Worm (Caenorhabditis elegans) whole organism, young adult: ENCODE results near the gene ZK177.11.

Experiments used
- B0261.1 ChIP-seq: sonication (generic microtip); optimal IDR thresholded peaks from 2 replicates; lab custom pipeline; 2016; ENCODE audit warnings: mild to moderate bottlenecking, missing genetic modification characterization, moderate library complexity, missing compliant biosample characterization
- C06A6.2 ChIP-seq: fragments of 200-800 bp; sonication (Bioruptor generic); conservative IDR thresholded peaks from 2 replicates; pipeline ENCODE4 v1.3.6; 2022; ENCODE audit warnings: missing genetic modification characterization, missing compliant biosample characterization
- C17E4.6 ChIP-seq: fragments of 200-800 bp; sonication (Bioruptor generic); IDR thresholded peaks from 2 replicates; pipeline ENCODE4 v1.3.6; 2022; ENCODE audit warnings: missing genetic modification reagents, missing genetic modification characterization, missing compliant biosample characterization
- F10E7.11 ChIP-seq: sonication (generic microtip); optimal IDR thresholded peaks from 2 replicates; lab custom pipeline; 2017; ENCODE audit warnings: mild to moderate bottlenecking, missing genetic modification characterization, moderate library complexity, missing compliant biosample characterization
- F37B4.10 ChIP-seq: fragments of 200-800 bp; sonication (Bioruptor generic); IDR thresholded peaks from 2 replicates; pipeline ENCODE4 v1.3.6; 2022; ENCODE audit warnings: missing genetic modification characterization, missing compliant biosample characterization
- F55B11.4 ChIP-seq: sonication (generic microtip); optimal IDR thresholded peaks from 2 replicates; lab custom pipeline; 2016; ENCODE audit warnings: missing compliant biosample characterization, missing genetic modification characterization, borderline replicate concordance; ENCODE audit not compliant: insufficient read depth
- T07F8.4 ChIP-seq: sonication (generic microtip); optimal IDR thresholded peaks from 2 replicates; lab custom pipeline; 2016; ENCODE audit warnings: mild to moderate bottlenecking, missing genetic modification characterization, moderate library complexity, missing compliant biosample characterization
- ZK185.1 ChIP-seq: sonication (generic microtip); optimal IDR thresholded peaks from 2 replicates; lab custom pipeline; 2016; ENCODE audit warnings: mild to moderate bottlenecking, missing genetic modification characterization, missing compliant biosample characterization; ENCODE audit not compliant: poor library complexity, severe bottlenecking
- akir-1 ChIP-seq: fragments of 200-800 bp; sonication (Bioruptor generic); optimal IDR thresholded peaks from 2 replicates; lab custom pipeline; 2018; ENCODE audit warnings: mild to moderate bottlenecking, missing genetic modification characterization, moderate library complexity, missing compliant biosample characterization
- aptf-2 ChIP-seq: fragments of 200-800 bp; sonication (Bioruptor generic); conservative IDR thresholded peaks from 2 replicates; pipeline ENCODE4 v1.3.6; 2022; ENCODE audit warnings: missing genetic modification reagents, missing genetic modification characterization, missing compliant biosample characterization
- aptf-3 ChIP-seq: fragments of 200-800 bp; sonication (Bioruptor generic); IDR thresholded peaks from 2 replicates; pipeline ENCODE4 v1.3.6; 2022; ENCODE audit warnings: missing genetic modification characterization, missing compliant biosample characterization
- attf-6 ChIP-seq: fragments of 200-800 bp; sonication (Bioruptor generic); IDR thresholded peaks from 2 replicates; pipeline ENCODE4 v1.3.6; 2022; ENCODE audit warnings: missing genetic modification reagents, missing genetic modification characterization, missing compliant biosample characterization
- cebp-2 ChIP-seq: fragments of 200-800 bp; sonication (Bioruptor generic); IDR thresholded peaks from 2 replicates; pipeline ENCODE4 v1.3.6; 2022; ENCODE audit warnings: missing genetic modification characterization, missing compliant biosample characterization
- ceh-91 ChIP-seq: fragments of 200-800 bp; sonication (Bioruptor generic); IDR thresholded peaks from 2 replicates; pipeline ENCODE4 v1.3.6; 2022; ENCODE audit warnings: missing genetic modification reagents, missing genetic modification characterization, missing compliant biosample characterization
- chd-7 ChIP-seq: sonication (generic microtip); optimal IDR thresholded peaks from 2 replicates; lab custom pipeline; 2016; ENCODE audit warnings: mild to moderate bottlenecking, missing genetic modification characterization, moderate library complexity, missing compliant biosample characterization
- dox-1 ChIP-seq: fragments of 200-800 bp; sonication (Bioruptor generic); IDR thresholded peaks from 2 replicates; pipeline ENCODE4 v1.3.6; 2022; ENCODE audit warnings: missing genetic modification reagents, missing genetic modification characterization, missing compliant biosample characterization
- egl-44 ChIP-seq: fragments of 200-800 bp; sonication (Bioruptor generic); IDR thresholded peaks from 2 replicates; pipeline ENCODE4 v1.3.6; 2022; ENCODE audit warnings: missing genetic modification reagents, missing genetic modification characterization, missing compliant biosample characterization
- ets-4 ChIP-seq: fragments of 200-800 bp; sonication (Bioruptor generic); optimal IDR thresholded peaks from 2 replicates; lab custom pipeline; 2018; ENCODE audit warnings: mild to moderate bottlenecking, missing genetic modification characterization, missing compliant biosample characterization
- fkh-3 ChIP-seq: sonication (generic microtip); optimal IDR thresholded peaks from 2 replicates; lab custom pipeline; 2016; ENCODE audit warnings: mild to moderate bottlenecking, missing genetic modification characterization, missing compliant biosample characterization
- gei-17 ChIP-seq: fragments of 200-800 bp; sonication (Bioruptor generic); optimal IDR thresholded peaks from 2 replicates; lab custom pipeline; 2018; ENCODE audit warnings: mild to moderate bottlenecking, missing genetic modification characterization, missing compliant biosample characterization
- hmg-1.2 ChIP-seq: fragments of 200-800 bp; sonication (Bioruptor generic); IDR thresholded peaks from 2 replicates; pipeline ENCODE4 v1.3.6; 2022; ENCODE audit warnings: missing genetic modification reagents, missing genetic modification characterization, missing compliant biosample characterization
- hsf-1 ChIP-seq: fragments of 200-800 bp; sonication (Bioruptor generic); IDR thresholded peaks from 2 replicates; pipeline ENCODE4 v1.3.6; 2022; ENCODE audit warnings: missing genetic modification reagents, missing genetic modification characterization, missing compliant biosample characterization
- lin-40 ChIP-seq: sonication (generic microtip); optimal IDR thresholded peaks from 2 replicates; lab custom pipeline; 2016; ENCODE audit warnings: missing genetic modification characterization, mild to moderate bottlenecking, missing compliant biosample characterization, missing genotype, missing genetic modification reagents
- lsy-27 ChIP-seq: sonication (generic microtip); optimal IDR thresholded peaks from 2 replicates; lab custom pipeline; 2017; ENCODE audit warnings: missing genetic modification characterization, mild to moderate bottlenecking, missing compliant biosample characterization, antibody characterized with exemption, missing genotype, borderline replicate concordance; ENCODE audit not compliant: insufficient read depth
- madf-10 ChIP-seq: sonication (generic microtip); optimal IDR thresholded peaks from 2 replicates; lab custom pipeline; 2016; ENCODE audit warnings: mild to moderate bottlenecking, missing genetic modification characterization, missing compliant biosample characterization
- madf-8 ChIP-seq: fragments of 200-800 bp; sonication (Bioruptor generic); conservative IDR thresholded peaks from 2 replicates; pipeline ENCODE4 v1.3.6; 2022; ENCODE audit warnings: missing genetic modification reagents, missing genetic modification characterization, missing compliant biosample characterization
- mes-4 ChIP-seq: sonication (generic microtip); optimal IDR thresholded peaks from 2 replicates; lab custom pipeline; 2016; ENCODE audit warnings: missing genotype, missing genetic modification characterization, missing compliant biosample characterization
- nfya-2 ChIP-seq: fragments of 200-800 bp; sonication (Bioruptor generic); IDR thresholded peaks from 2 replicates; pipeline ENCODE4 v1.3.6; 2022; ENCODE audit warnings: missing genetic modification reagents, missing genetic modification characterization, missing compliant biosample characterization
- nfyb-1 ChIP-seq: fragments of 200-800 bp; sonication (Bioruptor generic); IDR thresholded peaks from 2 replicates; pipeline ENCODE4 v1.3.6; 2022; ENCODE audit warnings: missing genetic modification reagents, missing genetic modification characterization, missing compliant biosample characterization
- nhr-80 ChIP-seq: sonication (generic microtip); optimal IDR thresholded peaks from 2 replicates; lab custom pipeline; 2016; ENCODE audit warnings: missing genetic modification characterization, missing compliant biosample characterization
- nhr-90 ChIP-seq: sonication (generic microtip); optimal IDR thresholded peaks from 2 replicates; lab custom pipeline; 2016; ENCODE audit warnings: missing genotype, mild to moderate bottlenecking, missing genetic modification characterization, missing compliant biosample characterization
- rcor-1 ChIP-seq: fragments of 200-800 bp; sonication (Bioruptor generic); IDR thresholded peaks from 2 replicates; pipeline ENCODE4 v1.3.6; 2022; ENCODE audit warnings: missing genetic modification reagents, missing genetic modification characterization, missing compliant biosample characterization
- rec-8 ChIP-seq, 2 experiments: sonication (generic microtip); optimal IDR thresholded peaks; 2 replicates each; lab custom pipeline; 2016; ENCODE audit warnings: mild to moderate bottlenecking in 2 of 2, missing genetic modification characterization in 2 of 2, missing genetic modification reagents in 2 of 2, missing genotype in 2 of 2, missing biosample characterization in 1 of 2, missing compliant biosample characterization in 1 of 2, moderate library complexity in 1 of 2
- sdz-38 ChIP-seq: sonication (generic microtip); optimal IDR thresholded peaks from 2 replicates; lab custom pipeline; 2016; ENCODE audit warnings: missing genotype, missing genetic modification characterization, missing compliant biosample characterization
- snpc-4 ChIP-seq, 5 experiments: fragments of 150-350 bp in 1 of 5; sonication (generic microtip) in 4 of 5; optimal IDR thresholded peaks; 2 replicates each; lab custom pipeline; 2014 to 2018; ENCODE audit warnings: missing genetic modification characterization in 5 of 5, missing biosample characterization in 3 of 5, antibody characterized with exemption in 2 of 5, mild to moderate bottlenecking in 2 of 5, missing compliant biosample characterization in 2 of 5, missing genotype in 2 of 5, moderate library complexity in 2 of 5, missing genetic modification reagents in 1 of 5
- tlf-1 ChIP-seq: fragments of 200-800 bp; sonication (Bioruptor generic); optimal IDR thresholded peaks from 2 replicates; lab custom pipeline; 2018; ENCODE audit warnings: mild to moderate bottlenecking, missing genetic modification characterization, missing compliant biosample characterization
- unc-62 ChIP-seq: fragments of 150-350 bp; optimal IDR thresholded peaks from 2 replicates; lab custom pipeline; 2014; ENCODE audit warnings: missing biosample characterization, missing genetic modification reagents, missing genetic modification characterization
- zim-3 ChIP-seq: sonication (generic microtip); optimal IDR thresholded peaks from 2 replicates; lab custom pipeline; 2017; ENCODE audit warnings: mild to moderate bottlenecking, missing genetic modification characterization, moderate library complexity, missing compliant biosample characterization
- ztf-25 ChIP-seq: fragments of 200-800 bp; sonication (Bioruptor generic); IDR thresholded peaks from 2 replicates; pipeline ENCODE4 v1.3.6; 2022; ENCODE audit warnings: missing genetic modification reagents, missing genetic modification characterization, missing compliant biosample characterization
- ztf-26 ChIP-seq: sonication (generic microtip); optimal IDR thresholded peaks from 2 replicates; lab custom pipeline; 2017; ENCODE audit warnings: missing genetic modification characterization, missing compliant biosample characterization
- ztf-3 ChIP-seq: fragments of 200-800 bp; sonication (Bioruptor generic); optimal IDR thresholded peaks from 2 replicates; lab custom pipeline; 2018; ENCODE audit warnings: mild to moderate bottlenecking, missing genetic modification characterization, missing compliant biosample characterization

Gene ZK177.11

DNA sequence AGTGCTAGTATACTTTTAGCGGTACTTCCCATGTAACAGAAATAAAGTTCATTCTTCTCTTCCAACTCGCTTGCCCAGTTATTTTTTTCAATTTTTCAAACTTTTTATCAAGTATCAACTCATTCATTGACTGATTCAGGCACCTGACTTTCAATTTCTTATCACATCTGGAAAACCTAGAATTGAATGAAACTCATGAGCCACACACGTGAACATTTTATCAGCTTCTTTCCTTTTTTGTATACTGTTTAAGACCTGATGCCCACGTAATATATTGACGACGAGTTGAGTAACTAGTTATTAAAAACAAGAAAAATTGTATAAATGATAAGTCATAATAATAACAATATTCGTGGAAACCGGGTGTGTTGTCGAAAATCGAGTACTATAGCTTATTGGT is 30.8 kb downstream of the ZK177.11 start:
- TF ChIP-seq nhr-80 (tag; lab: Kevin White, UChicago) (peak; percentile 2), akir-1 (no peak)
- TF ChIP-seq, all 124 proteins: peak for 1

DNA sequence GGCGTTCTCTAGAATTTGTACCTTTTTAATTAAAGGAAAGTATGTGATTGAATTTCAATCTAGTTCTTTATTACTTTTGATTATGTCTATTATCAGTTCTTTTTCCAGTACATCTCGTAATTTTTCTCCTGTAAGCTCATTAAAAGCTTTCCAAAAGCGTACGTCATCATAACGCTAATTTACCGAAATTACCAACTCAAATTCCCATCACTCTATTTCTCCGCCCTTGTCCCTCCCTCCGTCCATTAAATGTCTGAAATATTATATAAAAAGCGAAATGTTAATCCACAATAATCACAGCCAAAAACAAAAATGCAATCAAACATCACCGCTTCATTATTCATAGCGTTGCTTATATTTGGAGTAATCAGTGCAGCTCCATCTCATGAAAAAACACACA is 31.6 kb downstream of the ZK177.11 start, which contains the start of gene ins-12:
Gene ins-12, plus strand, starts transcription at position 301 of the 400 bp plus-strand sequence.
- no peak for TF ChIP-seq aptf-3 (GFP tag; lab: Robert Waterston, UW)
- no peak for TF ChIP-seq madf-10
- TF ChIP-seq aptf-2 (GFP tag; lab: Robert Waterston, UW) = no peak
- TF ChIP-seq egl-44 (GFP tag; lab: Robert Waterston, UW) = no peak

DNA sequence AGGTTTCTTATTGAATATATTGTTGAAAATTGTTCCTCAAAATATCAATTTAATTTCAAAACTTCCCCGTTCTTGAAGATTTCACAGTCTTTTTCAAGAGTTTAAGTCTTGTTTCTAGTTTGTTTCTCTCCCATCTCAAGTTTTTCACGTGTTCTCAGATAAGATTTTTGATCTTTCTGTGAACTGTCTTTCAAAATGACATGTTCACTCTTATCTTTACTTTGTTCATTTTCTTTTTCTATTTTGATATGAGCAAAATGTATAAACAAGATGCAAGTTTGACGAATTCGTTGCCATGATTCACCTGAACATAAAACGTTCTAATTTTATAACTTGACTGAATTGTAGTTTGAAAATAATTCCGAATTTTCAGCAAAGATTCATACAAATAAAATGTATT is 32.1 kb downstream of the ZK177.11 start:
- TF ChIP-seq rec-8 (tag; optimal IDR thresholded peaks at IDR 0.05; lab: Kevin White, UChicago) (no peak), unc-62 (GFP tag; lab: Kevin White, UChicago) (peak; percentile 11), dox-1 (GFP tag; lab: Robert Waterston, UW) (no peak), nhr-80 (tag; lab: Kevin White, UChicago) (peak; percentile 27), sdz-38 (no peak), hmg-1.2 (GFP tag; lab: Robert Waterston, UW) (no peak), attf-6 (GFP tag; lab: Robert Waterston, UW) (no peak), C06A6.2 (no peak), B0261.1 (tag; lab: Kevin White, UChicago) (no peak)

DNA sequence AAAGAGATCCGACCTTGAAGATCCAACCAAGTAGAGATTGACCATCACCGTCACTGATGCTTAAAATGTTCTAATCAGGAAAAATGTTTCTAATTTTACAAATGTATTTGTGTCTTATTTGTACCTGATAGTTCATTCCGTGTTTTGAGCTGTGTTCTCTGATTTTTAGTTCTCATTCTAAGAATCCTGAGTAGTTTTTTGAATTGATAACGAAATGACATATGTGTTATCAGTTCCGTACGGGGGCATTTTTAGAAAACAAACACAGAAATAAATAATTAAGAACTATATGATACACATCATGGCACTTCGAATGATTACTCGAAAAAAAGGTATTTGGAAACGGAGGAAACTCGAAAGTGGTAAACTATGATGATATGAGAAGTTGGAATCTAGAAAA is 32.8 kb downstream of the ZK177.11 start:
- TF ChIP-seq ceh-91 (GFP tag; lab: Robert Waterston, UW) (no peak), ZK185.1 (tag; lab: Kevin White, UChicago) (no peak), zim-3 (no peak), cebp-2 (no peak), ztf-26 (tag; lab: Kevin White, UChicago) (no peak), tlf-1 (GFP tag; lab: Kevin White, UChicago) (no peak), fkh-3 (tag; lab: Kevin White, UChicago) (no peak), nfya-2 (GFP tag; lab: Robert Waterston, UW) (no peak), lin-40 (tag; lab: Kevin White, UChicago) (no peak), chd-7 (no peak), F37B4.10 (GFP tag; lab: Robert Waterston, UW) (no peak), C17E4.6 (GFP tag; lab: Robert Waterston, UW) (no peak), F55B11.4 (tag; lab: Kevin White, UChicago) (no peak), ztf-25 (GFP tag; lab: Robert Waterston, UW) (no peak), lsy-27 (no peak), akir-1 (no peak), gei-17 (GFP tag; lab: Kevin White, UChicago) (no peak)
- TF ChIP-seq, all 124 proteins: peak for 0

DNA sequence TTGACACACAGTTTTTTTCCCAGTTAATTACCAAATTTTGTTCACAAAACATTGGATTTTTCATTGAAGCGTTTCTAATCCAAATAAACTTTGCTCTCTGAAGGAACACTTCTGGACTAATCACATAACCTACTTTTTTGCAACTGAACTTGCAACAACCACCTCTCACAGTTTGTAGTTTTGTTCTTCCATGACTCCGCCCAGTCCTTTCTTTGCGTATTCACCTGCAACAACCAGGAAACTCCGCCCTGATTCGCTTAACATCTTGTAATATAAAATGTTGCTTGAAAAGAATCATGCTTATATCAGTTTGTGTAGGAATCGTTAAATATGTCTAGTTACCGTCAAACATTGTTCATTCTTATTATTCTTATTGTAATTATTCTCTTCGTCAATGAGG is 33.7 kb downstream of the ZK177.11 start, which contains the start of gene ins-11:
Gene ins-11, plus strand, starts transcription at position 301 of the 400 bp plus-strand sequence.
- TF ChIP-seq T07F8.4 (tag; lab: Kevin White, UChicago) (no peak), C17E4.6 (GFP tag; lab: Robert Waterston, UW) (no peak), ets-4 (no peak), ztf-3 (GFP tag; lab: Kevin White, UChicago) (no peak), nhr-90 (tag; lab: Kevin White, UChicago) (no peak), F10E7.11 (tag; lab: Kevin White, UChicago) (no peak), F55B11.4 (tag; lab: Kevin White, UChicago) (no peak), mes-4 (no peak), hsf-1 (GFP tag; lab: Robert Waterston, UW) (no peak), madf-8 (GFP tag; lab: Robert Waterston, UW) (no peak), B0261.1 (tag; lab: Kevin White, UChicago) (no peak), nfyb-1 (GFP tag; lab: Robert Waterston, UW) (no peak), rcor-1 (GFP tag; lab: Robert Waterston, UW) (no peak), snpc-4 (GFP tag; optimal IDR thresholded peaks at IDR 0.05; lab: Kevin White, UChicago) (no peak), snpc-4 (tag; optimal IDR thresholded peaks at IDR 0.05; lab: Kevin White, UChicago) (no peak)
